Worm (Caenorhabditis elegans): Measurements from ENCODE around the gene ncl-1.

ncl-1 gene

DNA sequence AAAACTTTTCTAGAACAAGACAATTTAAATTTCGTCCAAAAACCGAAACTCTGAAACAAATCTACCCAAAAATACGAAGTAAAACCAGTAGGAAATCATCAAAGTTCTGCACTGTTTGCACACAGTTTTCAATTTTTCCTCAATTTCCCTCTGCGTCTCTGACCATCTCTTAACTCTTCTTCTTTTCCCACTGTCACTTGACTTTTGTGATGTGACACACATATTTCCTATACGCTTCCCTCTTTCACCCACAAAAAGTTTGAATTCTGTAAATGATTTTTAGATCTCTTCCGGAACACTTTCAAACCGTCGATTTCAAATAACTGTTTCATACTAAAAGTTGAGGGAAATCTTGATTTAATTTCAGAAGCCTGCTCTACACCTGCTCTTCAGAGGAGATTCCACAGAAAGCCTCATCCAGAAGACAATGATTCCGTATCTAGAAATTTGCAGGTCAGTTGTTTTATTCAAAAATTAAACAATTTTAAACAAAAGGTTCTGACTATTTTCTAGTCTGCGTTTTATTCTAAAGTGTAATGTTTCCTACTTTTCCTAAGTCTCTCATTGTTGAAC is at the start of gene ncl-1:
Gene ncl-1, plus strand, starts transcription at position 366 of the 573 bp plus-strand sequence.
- TF ChIP-seq daf-8 (GFP tag; IDR thresholded peaks at IDR 0.05): no peak
- no peak for TF ChIP-seq zip-2 (tag; optimal IDR thresholded peaks at IDR 0.05)
- TF ChIP-seq cey-2 (tag; optimal IDR thresholded peaks at IDR 0.05; ENCODE audit: borderline replicate concordance, insufficient read depth): no peak
- no peak for TF ChIP-seq daf-16 (GFP tag; optimal IDR thresholded peaks at IDR 0.05)
- no peak for TF ChIP-seq daf-16 (tag; optimal IDR thresholded peaks at IDR 0.05)
- no peak for TF ChIP-seq unc-39 (tag; optimal IDR thresholded peaks at IDR 0.05)
- TF ChIP-seq aha-1 (tag): peak; percentile 94
- no peak for TF ChIP-seq zfp-2 (tag; optimal IDR thresholded peaks at IDR 0.05)
- no peak for TF ChIP-seq php-3 (GFP tag; IDR thresholded peaks at IDR 0.05)
- no peak for TF ChIP-seq egl-27 (tag; optimal IDR thresholded peaks at IDR 0.05)
- TF ChIP-seq R02D3.7 (tag; optimal IDR thresholded peaks at IDR 0.05): no peak
- TF ChIP-seq mdl-1 (tag; optimal IDR thresholded peaks at IDR 0.05): peak in 1 of 2 experiments; percentile 28
- peak; percentile 41; the same call in 1 of the 2 replicates for TF ChIP-seq dmd-6 (GFP tag; IDR thresholded peaks at IDR 0.05)
- TF ChIP-seq Y5F2A.4 (GFP tag; optimal IDR thresholded peaks at IDR 0.05): no peak
- no peak for TF ChIP-seq madf-9 (GFP tag; conservative IDR thresholded peaks at IDR 0.05)
- TF ChIP-seq ZK546.5 (tag; optimal IDR thresholded peaks at IDR 0.05): no peak
- TF ChIP-seq dmd-9 (GFP tag; IDR thresholded peaks at IDR 0.05): no peak
- no peak for TF ChIP-seq duxl-1 (tag; optimal IDR thresholded peaks at IDR 0.05; ENCODE audit: poor library complexity)
- TF ChIP-seq ztf-11 (tag; optimal IDR thresholded peaks at IDR 0.05): no peak
- no peak for TF ChIP-seq mdt-29 (GFP tag; IDR thresholded peaks at IDR 0.05)
- TF ChIP-seq F10B5.3 (tag; optimal IDR thresholded peaks at IDR 0.05): no peak
- TF ChIP-seq unc-62 (GFP tag; optimal IDR thresholded peaks at IDR 0.05 in 1 of 2): peak in 1 of 2 experiments; percentile 11
- TF ChIP-seq unc-62 (tag; optimal IDR thresholded peaks at IDR 0.05): no peak
- TF ChIP-seq lsy-2 (tag; optimal IDR thresholded peaks at IDR 0.05): peak in 1 of 2 experiments; percentile 22
- TF ChIP-seq mxl-3 (GFP tag; optimal IDR thresholded peaks at IDR 0.05): no peak
- TF ChIP-seq nhr-28 (tag; optimal IDR thresholded peaks at IDR 0.05): peak; percentile 47
- TF ChIP-seq hif-1 (tag; optimal IDR thresholded peaks at IDR 0.05): no peak
- no peak for TF ChIP-seq ceh-62 (tag; optimal IDR thresholded peaks at IDR 0.05)
- no peak for TF ChIP-seq ztf-7 (tag; optimal IDR thresholded peaks at IDR 0.05)
- TF ChIP-seq zfp-3 (GFP tag; conservative IDR thresholded peaks at IDR 0.05): no peak
- TF ChIP-seq hmg-1.1 (GFP tag; IDR thresholded peaks at IDR 0.05): peak; percentile 58; the same call in 1 of the 2 replicates
- no peak for TF ChIP-seq pha-4 (GFP tag; IDR thresholded peaks at IDR 0.05)
- peak; percentile 41 for TF ChIP-seq pha-4 (tag; optimal IDR thresholded peaks at IDR 0.05)
- TF ChIP-seq dve-1 (tag; optimal IDR thresholded peaks at IDR 0.05; ENCODE audit: insufficient read depth): peak; percentile 43
- TF ChIP-seq nhr-42 (GFP tag; IDR thresholded peaks at IDR 0.05): no peak
- no peak for TF ChIP-seq nhr-237 (tag; optimal IDR thresholded peaks at IDR 0.05)
- TF ChIP-seq ceh-20 (GFP tag; IDR thresholded peaks at IDR 0.05): no peak
- no peak for TF ChIP-seq spr-1 (tag; optimal IDR thresholded peaks at IDR 0.05)
- peak; percentile 83 for TF ChIP-seq hlh-30 (tag; optimal IDR thresholded peaks at IDR 0.05; ENCODE audit: insufficient read depth)
- peak; percentile 47 for TF ChIP-seq mep-1 (tag; optimal IDR thresholded peaks at IDR 0.05)
- TF ChIP-seq lin-39 (tag; optimal IDR thresholded peaks at IDR 0.05): no peak
- no peak for TF ChIP-seq nhr-25 (tag; optimal IDR thresholded peaks at IDR 0.05; ENCODE audit: borderline replicate concordance, insufficient read depth)
- no peak for TF ChIP-seq lin-13 (GFP tag; optimal IDR thresholded peaks at IDR 0.05)

Measured in whole organism, L4 larva.